Fruit fly (Drosophila melanogaster): Measurements from ENCODE around the gene toc.

DNA sequence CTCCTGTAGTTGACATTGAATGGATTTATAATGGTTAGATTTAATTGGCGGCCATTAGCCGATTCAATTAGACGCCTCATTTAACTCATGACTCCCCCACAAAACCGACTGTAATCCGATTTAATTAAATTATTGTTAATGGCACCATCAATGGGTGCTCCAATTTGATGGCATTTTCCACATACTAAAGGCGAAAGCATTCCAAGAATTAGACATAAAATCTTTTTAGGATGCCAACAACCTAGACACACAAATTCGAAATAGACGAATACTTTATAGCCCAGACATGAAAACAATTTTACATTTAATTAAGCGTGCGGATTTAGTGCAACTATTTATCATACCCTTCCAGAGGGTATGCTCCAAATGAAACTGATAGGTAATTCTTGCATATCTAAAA, 44.7 kb downstream of the toc start:
- TF ChIP-seq Myc (optimal IDR thresholded peaks at IDR 0.05): no peak
- TF ChIP-seq jim (GFP tag; optimal IDR thresholded peaks at IDR 0.05): no peak
- TF ChIP-seq N (GFP tag; optimal IDR thresholded peaks at IDR 0.05): no peak
- no peak for TF ChIP-seq CG9705 (GFP tag; optimal IDR thresholded peaks at IDR 0.05)
- TF ChIP-seq psq (GFP tag; optimal IDR thresholded peaks at IDR 0.05): no peak
- TF ChIP-seq tai (GFP tag; optimal IDR thresholded peaks at IDR 0.05): no peak
- TF ChIP-seq pan (optimal IDR thresholded peaks at IDR 0.05): no peak
- no peak for TF ChIP-seq lola (GFP tag; optimal IDR thresholded peaks at IDR 0.05)
- TF ChIP-seq woc (GFP tag; optimal IDR thresholded peaks at IDR 0.05): no peak
- TF ChIP-seq h (GFP tag; optimal IDR thresholded peaks at IDR 0.05): no peak

Measured in whole organism, wandering third instar larva.